Worm (Caenorhabditis elegans): ENCODE results near the gene vab-1.

ce11 chrII:4537141-4537540, 34.7 kb upstream of the vab-1 start, which contains the start of gene sra-33:
- no peak for TF ChIP-seq ama-1 (optimal IDR thresholded peaks at IDR 0.05)
- no peak for TF ChIP-seq egl-27 (tag; optimal IDR thresholded peaks at IDR 0.05)
- TF ChIP-seq nhr-76 (tag; optimal IDR thresholded peaks at IDR 0.05): no peak
- no peak for TF ChIP-seq madf-9 (GFP tag; conservative IDR thresholded peaks at IDR 0.05)
- TF ChIP-seq madf-5 (GFP tag; IDR thresholded peaks at IDR 0.05): no peak
- no peak for TF ChIP-seq lim-7 (GFP tag; IDR thresholded peaks at IDR 0.05)

All from whole organism, L4 larva.